Fruit fly (Drosophila melanogaster) whole organism, wandering third instar larva: ENCODE measurements around the gene Nmnat.

Experiments used
- Abd-B ChIP-seq: fragments of >200 bp; optimal IDR thresholded peaks from 2 replicates; lab custom pipeline; 2017; ENCODE audit warnings: missing biosample characterization, missing genetic modification characterization
- CG9705 ChIP-seq: fragments of 200-800 bp; sonication (Bioruptor generic); optimal IDR thresholded peaks from 2 replicates; lab custom pipeline; 2018; ENCODE audit warnings: missing biosample characterization, mild to moderate bottlenecking, missing genetic modification characterization
- CrebA ChIP-seq: fragments of 200-800 bp; sonication (Bioruptor generic); optimal IDR thresholded peaks from 2 replicates; lab custom pipeline; 2016; ENCODE audit warnings: missing biosample characterization, mild to moderate bottlenecking, missing genetic modification characterization, borderline replicate concordance
- Dif ChIP-seq: fragments of 200-275, 200-300 bp; sonication (Bioruptor generic); optimal IDR thresholded peaks from 2 replicates; lab custom pipeline; 2018; ENCODE audit warnings: missing biosample characterization, missing genetic modification characterization; ENCODE audit not compliant: partially characterized antibody
- GATAd ChIP-seq: sonication (Bioruptor generic); optimal IDR thresholded peaks from 2 replicates; lab custom pipeline; 2016; ENCODE audit warnings: missing biosample characterization, missing genetic modification characterization
- HLH106 ChIP-seq: fragments of 200-800 bp; optimal IDR thresholded peaks from 3 replicates; lab custom pipeline; 2019; ENCODE audit warnings: missing biosample characterization, mild to moderate bottlenecking, missing genetic modification characterization, moderate library complexity
- Hnf4 ChIP-seq: fragments of 200-800 bp; sonication (Bioruptor generic); optimal IDR thresholded peaks from 2 replicates; lab custom pipeline; 2016; ENCODE audit warnings: missing biosample characterization, mild to moderate bottlenecking, missing genetic modification characterization
- Hr78 ChIP-seq: fragments of >200 bp; optimal IDR thresholded peaks from 2 replicates; lab custom pipeline; 2017; ENCODE audit warnings: missing biosample characterization, missing genetic modification characterization
- Hr83 ChIP-seq: fragments of 200-300 bp; sonication (Bioruptor generic); optimal IDR thresholded peaks from 2 replicates; lab custom pipeline; 2016; ENCODE audit warnings: missing biosample characterization, mild to moderate bottlenecking, missing genetic modification characterization, moderate library complexity; ENCODE audit not compliant: poor library complexity, severe bottlenecking
- Jra ChIP-seq: sonication (Bioruptor generic); optimal IDR thresholded peaks from 2 replicates; lab custom pipeline; 2016; ENCODE audit warnings: missing biosample characterization, missing genetic modification characterization
- Mio ChIP-seq: sonication (Bioruptor generic); optimal IDR thresholded peaks from 2 replicates; lab custom pipeline; 2016; ENCODE audit warnings: missing biosample characterization, missing genetic modification characterization
- Myc ChIP-seq: fragments of >200 bp; optimal IDR thresholded peaks from 2 replicates; lab custom pipeline; 2017
- Rel ChIP-seq, 2 experiments: fragments of 200-800 bp; sonication (Bioruptor generic) in 1 of 2; optimal IDR thresholded peaks; 2 replicates in 1 of 2; 3 replicates in 1 of 2; lab custom pipeline; 2016 to 2019; ENCODE audit warnings: mild to moderate bottlenecking in 2 of 2, missing biosample characterization in 2 of 2, missing genetic modification characterization in 2 of 2, moderate library complexity in 1 of 2
- Sp1 ChIP-seq: fragments of 200-800 bp; sonication (Bioruptor generic); optimal IDR thresholded peaks from 3 replicates; lab custom pipeline; 2019; ENCODE audit warnings: missing biosample characterization, mild to moderate bottlenecking, missing genetic modification characterization, moderate library complexity
- Vsx2 ChIP-seq: fragments of 200-300, 225-300 bp; sonication (Bioruptor generic); optimal IDR thresholded peaks from 2 replicates; lab custom pipeline; 2018; ENCODE audit warnings: missing biosample characterization, missing genetic modification characterization; ENCODE audit not compliant: partially characterized antibody
- br ChIP-seq: fragments of 200-800 bp; sonication (Bioruptor generic); optimal IDR thresholded peaks from 2 replicates; lab custom pipeline; 2016; ENCODE audit warnings: missing biosample characterization, missing genetic modification characterization
- dl ChIP-seq, 2 experiments: fragments of 175-275, 200-275 bp in 1 of 2; fragments of 200-275 bp in 1 of 2; sonication (Bioruptor generic); optimal IDR thresholded peaks; lab custom pipeline; 2018; ENCODE audit warnings: mild to moderate bottlenecking in 2 of 2, missing biosample characterization in 2 of 2, missing genetic modification characterization in 2 of 2, moderate library complexity in 2 of 2; ENCODE audit not compliant: partially characterized antibody in 2 of 2, insufficient read depth in 1 of 2
- dsf ChIP-seq: sonication (Bioruptor generic); optimal IDR thresholded peaks from 2 replicates; lab custom pipeline; 2016; ENCODE audit warnings: missing biosample characterization, missing genetic modification characterization, borderline replicate concordance
- ey ChIP-seq: fragments of 200-800 bp; sonication (Bioruptor generic); optimal IDR thresholded peaks from 2 replicates; lab custom pipeline; 2016; ENCODE audit warnings: missing biosample characterization, missing genetic modification characterization
- foxo ChIP-seq, 2 experiments: fragments of 200-800 bp; sonication (Bioruptor generic); optimal IDR thresholded peaks; 2 replicates in 1 of 2; 3 replicates in 1 of 2; lab custom pipeline; 2016 to 2017; ENCODE audit warnings: missing biosample characterization in 2 of 2, missing genetic modification characterization in 2 of 2
- fru ChIP-seq: fragments of 200-800 bp; sonication (Bioruptor generic); optimal IDR thresholded peaks from 3 replicates; lab custom pipeline; 2016; ENCODE audit warnings: missing biosample characterization, mild to moderate bottlenecking, missing genetic modification characterization
- h ChIP-seq: fragments of 200-800 bp; sonication (Bioruptor generic); optimal IDR thresholded peaks from 3 replicates; lab custom pipeline; 2016; ENCODE audit warnings: missing biosample characterization, mild to moderate bottlenecking, missing genetic modification characterization
- jim ChIP-seq: fragments of 175-275, 200-325 bp; sonication (Bioruptor generic); optimal IDR thresholded peaks from 2 replicates; lab custom pipeline; 2016; ENCODE audit warnings: missing biosample characterization, mild to moderate bottlenecking, missing genetic modification characterization
- lola ChIP-seq: fragments of >200 bp; optimal IDR thresholded peaks from 2 replicates; lab custom pipeline; 2017; ENCODE audit warnings: missing biosample characterization, missing genetic modification characterization
- pan ChIP-seq: fragments of >200 bp; optimal IDR thresholded peaks from 2 replicates; lab custom pipeline; 2017
- rgr ChIP-seq: fragments of 200-800 bp; sonication (Bioruptor generic); optimal IDR thresholded peaks from 3 replicates; lab custom pipeline; 2016; ENCODE audit warnings: missing biosample characterization, mild to moderate bottlenecking, missing genetic modification characterization
- sage ChIP-seq: fragments of 200-800 bp; sonication (Bioruptor generic); optimal IDR thresholded peaks from 2 replicates; lab custom pipeline; 2016; ENCODE audit warnings: missing biosample characterization, mild to moderate bottlenecking, missing genetic modification characterization
- sv ChIP-seq: fragments of 200-800 bp; sonication (Bioruptor generic); optimal IDR thresholded peaks from 3 replicates; lab custom pipeline; 2016; ENCODE audit warnings: missing biosample characterization, missing genetic modification characterization
- tai ChIP-seq: sonication (Bioruptor generic); optimal IDR thresholded peaks from 2 replicates; lab custom pipeline; 2016; ENCODE audit warnings: missing biosample characterization, missing genetic modification characterization
- usp ChIP-seq: fragments of >200 bp; optimal IDR thresholded peaks from 2 replicates; lab custom pipeline; 2017; ENCODE audit warnings: missing biosample characterization, missing genetic modification characterization
- woc ChIP-seq: sonication (Bioruptor generic); optimal IDR thresholded peaks from 2 replicates; lab custom pipeline; 2016; ENCODE audit warnings: missing biosample characterization, mild to moderate bottlenecking, missing genetic modification characterization

Gene Nmnat

DNA sequence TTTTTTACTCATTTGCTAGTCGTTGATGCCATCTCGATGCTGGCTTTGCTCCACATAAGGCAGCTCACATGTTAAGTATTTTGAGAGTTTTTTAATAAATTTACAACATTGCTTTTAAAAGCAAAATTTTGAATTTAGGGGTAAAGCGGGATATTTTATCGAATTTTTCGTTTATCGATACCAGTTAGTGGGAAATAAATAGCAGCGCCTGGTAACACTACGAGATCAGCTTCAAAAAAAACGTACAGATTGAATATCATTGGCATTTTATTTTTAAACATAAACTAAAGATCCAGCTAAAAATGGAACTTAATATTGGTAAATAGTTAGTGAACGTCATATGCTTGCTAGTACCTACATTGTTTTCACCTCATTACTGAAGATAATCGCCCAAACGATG lies 22.8 kb upstream of the Nmnat start, which contains the start of gene Mink:
TSS of gene Mink (plus strand) at position 204 of the 400 bp plus-strand sequence.
- TF ChIP-seq Myc (lab: Kevin White, UChicago): no peak
- no peak for TF ChIP-seq Abd-B (GFP tag; lab: Kevin White, UChicago)
- no peak for TF ChIP-seq jim (GFP tag; lab: Kevin White, UChicago)
- TF ChIP-seq, all 38 proteins: peak for 0

DNA sequence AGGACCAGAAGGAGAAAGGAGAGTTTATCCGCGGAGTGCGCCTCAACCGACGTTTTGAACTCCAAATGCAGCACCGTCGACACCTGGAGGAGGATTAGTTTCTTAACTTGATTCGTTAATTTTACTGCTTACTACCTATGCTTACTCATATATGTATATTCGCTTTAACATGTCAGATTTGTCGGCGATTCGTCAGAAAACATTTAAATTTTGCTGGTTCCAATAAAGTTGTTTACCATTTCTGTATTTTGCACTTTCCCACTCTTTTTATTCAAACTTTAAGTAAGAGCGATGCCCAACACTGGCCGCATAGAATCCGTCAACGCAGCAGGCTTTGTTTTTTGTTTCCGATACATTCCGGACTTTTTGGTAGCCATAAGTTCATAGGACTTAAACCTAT lies 20.1 kb upstream of the Nmnat start, which contains the start of gene Trf4-2:
TSS of gene Trf4-2 (plus strand) at position 301 of the 400 bp plus-strand sequence.
- TF ChIP-seq Sp1 (GFP tag; lab: Kevin White, UChicago): no peak
- no peak for TF ChIP-seq Jra (GFP tag; lab: Kevin White, UChicago)
- no peak for TF ChIP-seq Mio (GFP tag; lab: Kevin White, UChicago)
- TF ChIP-seq Vsx2 (GFP tag; lab: Kevin White, UChicago): no peak
- no peak for TF ChIP-seq pan (lab: Kevin White, UChicago)
- TF ChIP-seq HLH106: no peak
- TF ChIP-seq CG9705: no peak
- no peak for TF ChIP-seq usp (GFP tag; lab: Kevin White, UChicago)
- no peak for TF ChIP-seq Myc (lab: Kevin White, UChicago)
- TF ChIP-seq Hr78 (GFP tag; lab: Kevin White, UChicago): no peak
- no peak for TF ChIP-seq rgr (GFP tag; lab: Kevin White, UChicago)
- TF ChIP-seq lola (GFP tag; lab: Kevin White, UChicago): no peak
- no peak for TF ChIP-seq GATAd
- TF ChIP-seq Abd-B (GFP tag; lab: Kevin White, UChicago): no peak
- TF ChIP-seq br (GFP tag; lab: Kevin White, UChicago): no peak
- no peak for TF ChIP-seq CrebA (GFP tag; lab: Kevin White, UChicago)
- no peak for TF ChIP-seq ey (GFP tag; lab: Kevin White, UChicago)
- TF ChIP-seq dl (GFP tag; optimal IDR thresholded peaks at IDR 0.05; lab: Kevin White, UChicago; ENCODE audit: insufficient read depth in 1 of 2, partially characterized antibody in 2 of 2): no peak

DNA sequence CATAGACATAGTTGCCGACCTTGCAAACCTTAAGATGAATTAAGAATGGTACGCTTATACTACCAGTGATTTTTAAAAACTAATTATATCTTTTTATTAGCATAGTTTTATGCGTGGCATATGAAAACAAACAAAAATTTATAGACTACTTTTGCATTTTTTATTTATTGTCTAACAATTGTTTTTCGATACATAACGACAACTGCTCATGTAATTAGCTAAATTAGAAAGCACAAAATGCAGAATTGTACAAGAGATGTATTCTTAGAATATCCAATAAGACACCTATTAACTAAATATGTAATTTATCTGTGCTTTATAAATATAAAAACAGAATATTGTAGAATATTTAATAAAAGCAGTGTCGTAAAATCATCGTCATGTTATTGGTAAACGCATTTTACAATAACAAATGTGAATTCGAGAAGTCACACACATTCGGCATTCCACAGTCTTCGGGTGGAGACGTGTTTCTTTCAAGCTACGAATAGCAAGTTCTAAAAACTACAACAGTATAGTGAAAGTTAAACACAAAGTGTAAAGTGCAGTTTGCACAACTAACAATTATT lies 18.2 kb upstream of the Nmnat start:
- TF ChIP-seq Vsx2 (GFP tag; lab: Kevin White, UChicago) (peak; percentile 92), Rel (GFP tag; optimal IDR thresholded peaks at IDR 0.05; lab: Kevin White, UChicago) (no peak), Rel (tag; optimal IDR thresholded peaks at IDR 0.05; lab: Kevin White, UChicago) (no peak), h (GFP tag; lab: Kevin White, UChicago) (no peak), Sp1 (GFP tag; lab: Kevin White, UChicago) (no peak), sv (no peak), Myc (lab: Kevin White, UChicago) (peak; percentile 43)

DNA sequence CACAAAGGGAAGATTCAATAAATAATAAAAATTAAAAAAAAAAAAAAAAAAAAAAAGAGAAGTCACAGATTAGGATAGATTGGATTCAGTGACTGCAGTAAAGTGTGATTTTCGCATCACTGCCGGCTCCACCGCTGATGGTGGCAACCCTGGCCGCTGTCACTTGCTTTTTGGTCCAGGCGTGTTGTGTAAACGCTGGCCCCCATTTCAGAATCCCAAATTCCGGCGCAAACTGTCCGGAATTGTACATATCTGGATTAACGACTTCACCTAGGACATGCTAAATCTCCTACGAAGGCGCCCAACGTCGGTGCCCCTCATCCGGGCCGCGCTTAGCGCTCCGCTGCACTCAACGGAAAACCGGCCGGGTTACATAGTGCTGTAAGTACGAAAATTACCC lies 13.2 kb upstream of the Nmnat start, which contains the start of gene CG11771:
TSS of gene CG11771 (plus strand) at position 155 of the 400 bp plus-strand sequence.
- no peak for TF ChIP-seq tai (GFP tag; lab: Kevin White, UChicago)
- TF ChIP-seq HLH106: no peak
- TF ChIP-seq fru (GFP tag; lab: Kevin White, UChicago): no peak
- no peak for TF ChIP-seq GATAd
- TF ChIP-seq Dif: no peak
- no peak for TF ChIP-seq sage (GFP tag; lab: Kevin White, UChicago)
- TF ChIP-seq foxo (GFP tag; optimal IDR thresholded peaks at IDR 0.05; lab: Kevin White, UChicago): no peak
- TF ChIP-seq Abd-B (GFP tag; lab: Kevin White, UChicago): no peak
- TF ChIP-seq woc (GFP tag; lab: Kevin White, UChicago): no peak
- no peak for TF ChIP-seq dsf (GFP tag; lab: Kevin White, UChicago)
- TF ChIP-seq Hr83: no peak
- no peak for TF ChIP-seq Rel (GFP tag; optimal IDR thresholded peaks at IDR 0.05; lab: Kevin White, UChicago)
- no peak for TF ChIP-seq Rel (tag; optimal IDR thresholded peaks at IDR 0.05; lab: Kevin White, UChicago)
- TF ChIP-seq pan (lab: Kevin White, UChicago): no peak
- TF ChIP-seq CrebA (GFP tag; lab: Kevin White, UChicago): no peak

DNA sequence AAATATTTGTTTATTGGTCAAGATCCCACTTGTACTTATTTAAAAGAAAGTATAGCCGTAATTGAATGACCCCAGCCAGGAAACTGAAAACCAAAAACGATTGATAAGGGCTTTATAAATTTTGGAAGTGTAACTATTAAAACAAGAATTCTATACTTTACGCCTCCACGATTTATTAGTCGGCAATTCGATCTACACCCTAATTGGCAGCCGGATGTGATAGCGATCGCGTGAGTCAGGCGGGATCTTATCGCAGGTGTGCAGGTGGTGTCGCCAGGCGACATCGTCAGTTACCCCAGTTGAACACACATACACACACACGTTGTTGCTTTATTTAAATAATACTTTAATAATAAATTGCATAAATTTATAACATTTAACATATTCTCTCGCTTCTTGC lies 10.5 kb upstream of the Nmnat start:
- TF ChIP-seq Hr83 (no peak), dl (GFP tag; optimal IDR thresholded peaks at IDR 0.05; lab: Kevin White, UChicago; ENCODE audit: insufficient read depth in 1 of 2, partially characterized antibody in 2 of 2) (no peak), Hnf4 (GFP tag; lab: Kevin White, UChicago) (no peak), woc (GFP tag; lab: Kevin White, UChicago) (no peak), br (GFP tag; lab: Kevin White, UChicago) (no peak), Abd-B (GFP tag; lab: Kevin White, UChicago) (no peak)
